Worm (Caenorhabditis elegans) whole organism, young adult: Measurements from ENCODE around the gene C50B8.6.
A peak's percentile ranks its signal among the peaks of the same experiment; 100 is the strongest.

Experiments
- B0336.3 ChIP-seq: fragments of 200-800 bp; sonication (Bioruptor generic); IDR thresholded peaks from 2 replicates; pipeline ENCODE4 v1.3.6; 2022; ENCODE audit warnings: missing genetic modification characterization, missing compliant biosample characterization
- C06A6.2 ChIP-seq: fragments of 200-800 bp; sonication (Bioruptor generic); conservative IDR thresholded peaks from 2 replicates; pipeline ENCODE4 v1.3.6; 2022; ENCODE audit warnings: missing genetic modification characterization, missing compliant biosample characterization
- C17E4.6 ChIP-seq: fragments of 200-800 bp; sonication (Bioruptor generic); IDR thresholded peaks from 2 replicates; pipeline ENCODE4 v1.3.6; 2022; ENCODE audit warnings: missing genetic modification reagents, missing genetic modification characterization, missing compliant biosample characterization
- F10E7.11 ChIP-seq: sonication (generic microtip); optimal IDR thresholded peaks from 2 replicates; lab custom pipeline; 2017; ENCODE audit warnings: mild to moderate bottlenecking, missing genetic modification characterization, moderate library complexity, missing compliant biosample characterization
- F23B12.7 ChIP-seq: sonication (generic microtip); optimal IDR thresholded peaks from 2 replicates; lab custom pipeline; 2017; ENCODE audit warnings: missing genetic modification characterization, mild to moderate bottlenecking, missing compliant biosample characterization, antibody characterized with exemption, moderate library complexity; ENCODE audit not compliant: insufficient read depth
- F37B4.10 ChIP-seq: fragments of 200-800 bp; sonication (Bioruptor generic); IDR thresholded peaks from 2 replicates; pipeline ENCODE4 v1.3.6; 2022; ENCODE audit warnings: missing genetic modification characterization, missing compliant biosample characterization
- F49E8.2 ChIP-seq: sonication (generic microtip); optimal IDR thresholded peaks from 3 replicates; lab custom pipeline; 2017; ENCODE audit warnings: missing genetic modification characterization, mild to moderate bottlenecking, missing compliant biosample characterization, antibody characterized with exemption, moderate library complexity; ENCODE audit not compliant: insufficient read depth
- F55B11.4 ChIP-seq: sonication (generic microtip); optimal IDR thresholded peaks from 2 replicates; lab custom pipeline; 2016; ENCODE audit warnings: missing compliant biosample characterization, missing genetic modification characterization, borderline replicate concordance; ENCODE audit not compliant: insufficient read depth
- F57A8.1 ChIP-seq: fragments of 200-800 bp; sonication (Bioruptor generic); optimal IDR thresholded peaks from 2 replicates; lab custom pipeline; 2018; ENCODE audit warnings: mild to moderate bottlenecking, missing genetic modification characterization, moderate library complexity, missing compliant biosample characterization
- K12H6.12 ChIP-seq: fragments of 200-800 bp; sonication (Bioruptor generic); optimal IDR thresholded peaks from 2 replicates; lab custom pipeline; 2018; ENCODE audit warnings: mild to moderate bottlenecking, missing genetic modification characterization, missing compliant biosample characterization
- atf-7 ChIP-seq: sonication (generic microtip); optimal IDR thresholded peaks from 2 replicates; lab custom pipeline; 2017; ENCODE audit warnings: mild to moderate bottlenecking, missing genetic modification characterization, missing compliant biosample characterization
- ccch-3 ChIP-seq: fragments of 200-800 bp; sonication (Bioruptor generic); optimal IDR thresholded peaks from 2 replicates; lab custom pipeline; 2018; ENCODE audit warnings: mild to moderate bottlenecking, missing genetic modification characterization, missing compliant biosample characterization
- die-1 ChIP-seq: sonication (generic microtip); optimal IDR thresholded peaks from 2 replicates; lab custom pipeline; 2016; ENCODE audit warnings: missing genotype, mild to moderate bottlenecking, missing genetic modification characterization, missing compliant biosample characterization
- dox-1 ChIP-seq: fragments of 200-800 bp; sonication (Bioruptor generic); IDR thresholded peaks from 2 replicates; pipeline ENCODE4 v1.3.6; 2022; ENCODE audit warnings: missing genetic modification reagents, missing genetic modification characterization, missing compliant biosample characterization
- dpl-1 ChIP-seq: fragments of 150-350 bp; optimal IDR thresholded peaks from 2 replicates; lab custom pipeline; 2014; ENCODE audit warnings: missing biosample characterization, missing genetic modification reagents, missing genetic modification characterization
- ets-4 ChIP-seq: fragments of 200-800 bp; sonication (Bioruptor generic); optimal IDR thresholded peaks from 2 replicates; lab custom pipeline; 2018; ENCODE audit warnings: mild to moderate bottlenecking, missing genetic modification characterization, missing compliant biosample characterization
- fkh-3 ChIP-seq: sonication (generic microtip); optimal IDR thresholded peaks from 2 replicates; lab custom pipeline; 2016; ENCODE audit warnings: mild to moderate bottlenecking, missing genetic modification characterization, missing compliant biosample characterization
- him-1 ChIP-seq: sonication (generic microtip); optimal IDR thresholded peaks from 2 replicates; lab custom pipeline; 2016; ENCODE audit warnings: missing genotype, missing genetic modification reagents, missing genetic modification characterization, missing compliant biosample characterization
- hmg-1.2 ChIP-seq: fragments of 200-800 bp; sonication (Bioruptor generic); IDR thresholded peaks from 2 replicates; pipeline ENCODE4 v1.3.6; 2022; ENCODE audit warnings: missing genetic modification reagents, missing genetic modification characterization, missing compliant biosample characterization
- hmg-20 ChIP-seq: fragments of 200-800 bp; sonication (Bioruptor generic); IDR thresholded peaks from 2 replicates; pipeline ENCODE4 v1.3.6; 2022; ENCODE audit warnings: missing genetic modification reagents, missing genetic modification characterization, missing compliant biosample characterization
- lin-26 ChIP-seq: fragments of 200-800 bp; sonication (Bioruptor generic); IDR thresholded peaks from 2 replicates; pipeline ENCODE4 v1.3.6; 2022; ENCODE audit warnings: missing genetic modification reagents, missing genetic modification characterization, missing compliant biosample characterization
- lin-35 ChIP-seq, 3 experiments: fragments of 150-350 bp in 2 of 3; sonication (generic microtip) in 1 of 3; optimal IDR thresholded peaks; 2 replicates each; lab custom pipeline; 2014 to 2018; ENCODE audit warnings: missing biosample characterization in 3 of 3, missing genetic modification characterization in 3 of 3, missing genetic modification reagents in 3 of 3
- lin-54 ChIP-seq: fragments of 200-800 bp; sonication (Bioruptor generic); optimal IDR thresholded peaks from 2 replicates; lab custom pipeline; 2018; ENCODE audit warnings: mild to moderate bottlenecking, missing genetic modification characterization, missing compliant biosample characterization
- lsl-1 ChIP-seq: fragments of 200-800 bp; sonication (Bioruptor generic); optimal IDR thresholded peaks from 2 replicates; lab custom pipeline; 2018; ENCODE audit warnings: mild to moderate bottlenecking, missing genetic modification characterization, moderate library complexity, missing compliant biosample characterization
- madf-6 ChIP-seq: fragments of 200-800 bp; sonication (Bioruptor generic); IDR thresholded peaks from 2 replicates; pipeline ENCODE4 v1.3.6; 2022; ENCODE audit warnings: missing genetic modification reagents, missing genetic modification characterization, missing compliant biosample characterization
- madf-8 ChIP-seq: fragments of 200-800 bp; sonication (Bioruptor generic); conservative IDR thresholded peaks from 2 replicates; pipeline ENCODE4 v1.3.6; 2022; ENCODE audit warnings: missing genetic modification reagents, missing genetic modification characterization, missing compliant biosample characterization
- mes-4 ChIP-seq: sonication (generic microtip); optimal IDR thresholded peaks from 2 replicates; lab custom pipeline; 2016; ENCODE audit warnings: missing genotype, missing genetic modification characterization, missing compliant biosample characterization
- nfyb-1 ChIP-seq: fragments of 200-800 bp; sonication (Bioruptor generic); IDR thresholded peaks from 2 replicates; pipeline ENCODE4 v1.3.6; 2022; ENCODE audit warnings: missing genetic modification reagents, missing genetic modification characterization, missing compliant biosample characterization
- nhr-27 ChIP-seq: fragments of 200-800 bp; sonication (Bioruptor generic); optimal IDR thresholded peaks from 2 replicates; lab custom pipeline; 2018; ENCODE audit warnings: mild to moderate bottlenecking, missing genetic modification characterization, moderate library complexity, missing compliant biosample characterization
- nhr-80 ChIP-seq: sonication (generic microtip); optimal IDR thresholded peaks from 2 replicates; lab custom pipeline; 2016; ENCODE audit warnings: missing genetic modification characterization, missing compliant biosample characterization
- rec-8 ChIP-seq, 2 experiments: sonication (generic microtip); optimal IDR thresholded peaks; 2 replicates each; lab custom pipeline; 2016; ENCODE audit warnings: mild to moderate bottlenecking in 2 of 2, missing genetic modification characterization in 2 of 2, missing genetic modification reagents in 2 of 2, missing genotype in 2 of 2, missing biosample characterization in 1 of 2, missing compliant biosample characterization in 1 of 2, moderate library complexity in 1 of 2
- rpc-1 ChIP-seq, 2 experiments: fragments of 150-350 bp in 1 of 2; sonication (generic microtip) in 1 of 2; optimal IDR thresholded peaks; 2 replicates each; lab custom pipeline; 2014 to 2018; ENCODE audit warnings: missing biosample characterization in 1 of 2, missing genetic modification characterization in 1 of 2, missing genetic modification reagents in 1 of 2, missing genotype in 1 of 2
- snpc-3.4 ChIP-seq: sonication (generic microtip); optimal IDR thresholded peaks from 2 replicates; lab custom pipeline; 2017; ENCODE audit warnings: missing genetic modification characterization, mild to moderate bottlenecking, missing compliant biosample characterization, antibody characterized with exemption, moderate library complexity, missing genotype, missing genetic modification reagents
- snpc-4 ChIP-seq, 5 experiments: fragments of 150-350 bp in 1 of 5; sonication (generic microtip) in 4 of 5; optimal IDR thresholded peaks; 2 replicates each; lab custom pipeline; 2014 to 2018; ENCODE audit warnings: missing genetic modification characterization in 5 of 5, missing biosample characterization in 3 of 5, antibody characterized with exemption in 2 of 5, mild to moderate bottlenecking in 2 of 5, missing compliant biosample characterization in 2 of 5, missing genotype in 2 of 5, moderate library complexity in 2 of 5, missing genetic modification reagents in 1 of 5
- tbp1 ChIP-seq: fragments of 200-800 bp; sonication (Bioruptor generic); optimal IDR thresholded peaks from 2 replicates; lab custom pipeline; 2018; ENCODE audit warnings: mild to moderate bottlenecking, missing genetic modification characterization, missing compliant biosample characterization
- tbx-9 ChIP-seq: sonication (generic microtip); optimal IDR thresholded peaks from 2 replicates; lab custom pipeline; 2016; ENCODE audit warnings: borderline replicate concordance, missing genetic modification characterization, inconsistent platforms, missing compliant biosample characterization
- xnd-1 ChIP-seq: sonication (generic microtip); optimal IDR thresholded peaks from 2 replicates; lab custom pipeline; 2016; ENCODE audit warnings: missing genotype, missing genetic modification reagents, missing genetic modification characterization, missing compliant biosample characterization
- zfh-2 ChIP-seq: fragments of 200-800 bp; sonication (Bioruptor generic); conservative IDR thresholded peaks from 2 replicates; pipeline ENCODE4 v1.3.6; 2022; ENCODE audit warnings: missing genetic modification reagents, missing genetic modification characterization, missing compliant biosample characterization
- zim-3 ChIP-seq: sonication (generic microtip); optimal IDR thresholded peaks from 2 replicates; lab custom pipeline; 2017; ENCODE audit warnings: mild to moderate bottlenecking, missing genetic modification characterization, moderate library complexity, missing compliant biosample characterization
- ztf-18 ChIP-seq: sonication (generic microtip); optimal IDR thresholded peaks from 2 replicates; lab custom pipeline; 2016; ENCODE audit warnings: missing genotype, mild to moderate bottlenecking, missing genetic modification characterization, missing compliant biosample characterization
- ztf-25 ChIP-seq: fragments of 200-800 bp; sonication (Bioruptor generic); IDR thresholded peaks from 2 replicates; pipeline ENCODE4 v1.3.6; 2022; ENCODE audit warnings: missing genetic modification reagents, missing genetic modification characterization, missing compliant biosample characterization

C50B8.6 gene

ce11 chrV:13587902-13588301, 9.1 kb downstream of the C50B8.6 start, which contains the start of gene F53F4.17:
Gene F53F4.17 (plus strand): TSS chrV:13588202.
- TF ChIP-seq F55B11.4 (tag; lab: Kevin White, UChicago) (no peak), die-1 (tag; lab: Kevin White, UChicago) (no peak), nhr-80 (no peak), nhr-27 (tag; lab: Kevin White, UChicago) (no peak), ztf-18 (tag; lab: Kevin White, UChicago) (no peak), ets-4 (GFP tag; lab: Kevin White, UChicago) (no peak), dox-1 (no peak), ccch-3 (GFP tag; lab: Kevin White, UChicago) (no peak), tbx-9 (tag; lab: Kevin White, UChicago) (no peak)
- TF ChIP-seq, all 124 proteins: peak for 0

- TF ChIP-seq rec-8 (tag; optimal IDR thresholded peaks at IDR 0.05; lab: Kevin White, UChicago) (no peak), ztf-25 (GFP tag; lab: Robert Waterston, UW) (no peak)
These were observed 10.9 kb downstream of the C50B8.6 start, which contains the start of the genes F53F4.2 and F53F4.18 for ce11 chrV:13589494-13590176. Gene F53F4.2 (minus strand): TSS chrV:13589594. Gene F53F4.18 (plus strand): TSS chrV:13590126.

- TF ChIP-seq zim-3 (tag; lab: Kevin White, UChicago) (no peak), hmg-1.2 (GFP tag; lab: Robert Waterston, UW) (no peak), snpc-3.4 (tag; lab: Kevin White, UChicago) (peak; percentile 0), C17E4.6 (no peak), hmg-20 (GFP tag; lab: Robert Waterston, UW) (no peak), mes-4 (tag; lab: Kevin White, UChicago) (no peak), madf-6 (GFP tag; lab: Robert Waterston, UW) (peak; percentile 92), tbp1 (GFP tag; lab: Kevin White, UChicago) (no peak), lin-54 (GFP tag; lab: Kevin White, UChicago) (no peak), F57A8.1 (GFP tag; lab: Kevin White, UChicago) (no peak), rpc-1 (optimal IDR thresholded peaks at IDR 0.05; lab: Kevin White, UChicago) (no peak), rpc-1 (tag; optimal IDR thresholded peaks at IDR 0.05; lab: Kevin White, UChicago) (no peak), lsl-1 (peak; percentile 32), F49E8.2 (tag; lab: Kevin White, UChicago) (no peak), B0336.3 (no peak), lin-35 (GFP tag; optimal IDR thresholded peaks at IDR 0.05; lab: Kevin White, UChicago) (no peak), lin-26 (no peak), tbx-9 (tag; lab: Kevin White, UChicago) (no peak), ccch-3 (GFP tag; lab: Kevin White, UChicago) (no peak), F23B12.7 (tag; lab: Kevin White, UChicago) (no peak), nfyb-1 (GFP tag; lab: Robert Waterston, UW) (no peak), snpc-4 (GFP tag; optimal IDR thresholded peaks at IDR 0.05; lab: Kevin White, UChicago) (no peak), snpc-4 (tag; optimal IDR thresholded peaks at IDR 0.05; lab: Kevin White, UChicago) (no peak), him-1 (tag; lab: Kevin White, UChicago) (peak; percentile 36), F10E7.11 (tag; lab: Kevin White, UChicago) (no peak), K12H6.12 (no peak), ets-4 (GFP tag; lab: Kevin White, UChicago) (no peak), dpl-1 (no peak), zfh-2 (GFP tag; lab: Robert Waterston, UW) (no peak), C06A6.2 (GFP tag; lab: Robert Waterston, UW) (no peak), fkh-3 (no peak), madf-8 (peak; percentile 90), F37B4.10 (GFP tag; lab: Robert Waterston, UW) (no peak), xnd-1 (tag; lab: Kevin White, UChicago) (peak; percentile 79), atf-7 (tag; lab: Kevin White, UChicago) (no peak)
These were observed 12.9 kb downstream of the C50B8.6 start, which contains the start of gene tbcb-1 for ce11 chrV:13591504-13592174. Gene tbcb-1 (plus strand): TSS chrV:13592124.
